Fruit fly (Drosophila melanogaster) S2 (cell line): ENCODE results near the gene eIF4H2.

ENCODE experiments used
- CG8478 ChIP-seq: fragments of >200 bp; optimal IDR thresholded peaks from 2 replicates; lab custom pipeline; 2018
- CTCF ChIP-seq, 2 experiments: fragments of >200 bp; optimal IDR thresholded peaks; 2 replicates each; lab custom pipeline; 2018

- peak; percentile 71 to 74 for TF ChIP-seq CTCF (optimal IDR thresholded peaks at IDR 0.05; lab: Kevin White, UChicago)
- TF ChIP-seq CG8478 (lab: Kevin White, UChicago): no peak
These were observed 44.8 kb downstream of the eIF4H2 start for dm6 chr3R:30770709-30771108.
